Worm (Caenorhabditis elegans) whole organism, early embryonic: ENCODE data around the gene T25B6.5.

Experiments
- F13C5.2 ChIP-seq: sonication (generic microtip); optimal IDR thresholded peaks from 2 replicates; lab custom pipeline; 2017; ENCODE audit warnings: mild to moderate bottlenecking, missing genetic modification characterization, inconsistent platforms, missing compliant biosample characterization
- ama-1 ChIP-seq: fragments of 150-350 bp; optimal IDR thresholded peaks from 2 replicates; lab custom pipeline; 2014
- hnd-1 ChIP-seq: sonication (generic microtip); optimal IDR thresholded peaks from 2 replicates; lab custom pipeline; 2016; ENCODE audit warnings: missing genetic modification characterization, missing compliant biosample characterization
- tbx-11 ChIP-seq: fragments of 200-800 bp; sonication (Bioruptor generic); IDR thresholded peaks from 2 replicates; pipeline ENCODE4 v1.3.6; 2022; ENCODE audit warnings: missing genetic modification characterization, missing compliant biosample characterization

DNA sequence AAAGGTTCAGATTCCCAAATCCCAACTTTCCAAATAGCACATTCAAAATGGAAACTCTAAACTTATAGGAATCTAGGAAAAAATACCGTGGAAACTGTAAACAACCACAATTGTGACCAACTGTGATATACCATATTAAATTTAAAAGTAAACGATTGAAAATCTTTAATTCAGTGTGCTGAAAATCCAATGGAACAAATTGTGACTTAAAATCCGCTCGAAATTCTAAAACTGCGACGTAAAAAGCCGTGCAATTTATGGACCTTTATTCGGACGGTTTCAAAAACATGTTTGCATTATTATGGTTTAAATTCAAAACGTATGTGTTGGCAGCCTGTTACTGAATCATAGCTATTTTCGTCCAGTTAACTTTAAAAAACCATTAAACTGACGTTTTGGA, 2.3 kb upstream of the T25B6.5 start:
- TF ChIP-seq ama-1 (lab: Kevin White, UChicago): no peak
- no peak for TF ChIP-seq F13C5.2 (tag; lab: Kevin White, UChicago)
- TF ChIP-seq hnd-1 (tag; lab: Kevin White, UChicago): no peak
- TF ChIP-seq tbx-11: no peak
